Fruit fly (Drosophila melanogaster): ENCODE results near the gene CG4822.

The CG4822 gene

dm6 chr2L:128296-128715, 6.8 kb upstream of the CG4822 start (continued):
- TF ChIP-seq exex (tag; optimal IDR thresholded peaks at IDR 0.05) (peak; percentile 9), CG11695 (GFP tag; IDR thresholded peaks at IDR 0.05) (peak; percentile 45; the same call in 1 of the 3 replicates), nom (GFP tag; optimal IDR thresholded peaks at IDR 0.05) (peak; percentile 70), Hmr (GFP tag; optimal IDR thresholded peaks at IDR 0.05) (peak; percentile 28), ranshi (GFP tag; IDR thresholded peaks at IDR 0.05) (no peak), dmrt99B (tag; optimal IDR thresholded peaks at IDR 0.05) (no peak), CG13296 (GFP tag; optimal IDR thresholded peaks at IDR 0.05) (peak; percentile 19), CG3281 (GFP tag; optimal IDR thresholded peaks at IDR 0.05) (peak; percentile 15), Lpt (GFP tag; optimal IDR thresholded peaks at IDR 0.05) (no peak), CG8290 (GFP tag; optimal IDR thresholded peaks at IDR 0.05) (no peak), CG8290 (tag; optimal IDR thresholded peaks at IDR 0.05) (peak in 1 of 2 experiments; percentile 25), CG11696 (GFP tag; IDR thresholded peaks at IDR 0.05) (0 out of 2 replicates have a peak, but pooled peaks have one; percentile 18), CG13894 (tag; optimal IDR thresholded peaks at IDR 0.05) (peak; percentile 49), lab (GFP tag; optimal IDR thresholded peaks at IDR 0.05) (peak; percentile 51), CG10209 (GFP tag; optimal IDR thresholded peaks at IDR 0.05) (peak; percentile 10), CG2199 (GFP tag; IDR thresholded peaks at IDR 0.05) (0 out of 3 replicates have a peak, but pooled peaks have one; percentile 54), Ravus (GFP tag; IDR thresholded peaks at IDR 0.05) (no peak), CG4360 (GFP tag; IDR thresholded peaks at IDR 0.05) (no peak), CG15696 (tag; optimal IDR thresholded peaks at IDR 0.05) (no peak), otp (GFP tag; IDR thresholded peaks at IDR 0.05) (0 out of 3 replicates have a peak, but pooled peaks have one; percentile 8), Pdp1 (GFP tag; optimal IDR thresholded peaks at IDR 0.05) (peak in 1 of 2 experiments; percentile 15), CG1832 (GFP tag; optimal IDR thresholded peaks at IDR 0.05) (no peak), sens (GFP tag) (peak; percentile 86), fd102C (GFP tag; optimal IDR thresholded peaks at IDR 0.05) (no peak), ci (GFP tag; IDR thresholded peaks at IDR 0.05) (0 out of 3 replicates have a peak, but pooled peaks have one; percentile 22), sob (GFP tag; IDR thresholded peaks at IDR 0.05) (peak; percentile 28; the same call in 1 of the 2 replicates), slou (GFP tag; optimal IDR thresholded peaks at IDR 0.05) (no peak)

- TF ChIP-seq Blimp-1 (GFP tag; optimal IDR thresholded peaks at IDR 0.05) (no peak), CG15514 (GFP tag; optimal IDR thresholded peaks at IDR 0.05) (peak; percentile 21), Adf1 (GFP tag; IDR thresholded peaks at IDR 0.05) (0 out of 2 replicates have a peak, but pooled peaks have one; percentile 5), en (GFP tag; optimal IDR thresholded peaks at IDR 0.05) (no peak), Mes4 (GFP tag; optimal IDR thresholded peaks at IDR 0.05) (no peak), ftz-f1 (GFP tag; optimal IDR thresholded peaks at IDR 0.05) (peak; percentile 34), Hmr (GFP tag; optimal IDR thresholded peaks at IDR 0.05) (peak; percentile 11), CG7987 (GFP tag; optimal IDR thresholded peaks at IDR 0.05) (peak; percentile 10), CTCF (GFP tag; optimal IDR thresholded peaks at IDR 0.05) (peak; percentile 12), Trl (optimal IDR thresholded peaks at IDR 0.05) (no peak), Trl (GFP tag; optimal IDR thresholded peaks at IDR 0.05) (no peak), mirr (GFP tag; optimal IDR thresholded peaks at IDR 0.05) (peak; percentile 90), Med (GFP tag) (peak; percentile 71), sug (tag; optimal IDR thresholded peaks at IDR 0.05) (peak; percentile 71), Pdp1 (GFP tag; optimal IDR thresholded peaks at IDR 0.05) (peak in 1 of 2 experiments; percentile 81), CG13287 (GFP tag; IDR thresholded peaks at IDR 0.05; ENCODE audit: partially characterized antibody) (no peak), D (optimal IDR thresholded peaks at IDR 0.05) (no peak), D (GFP tag; optimal IDR thresholded peaks at IDR 0.05) (no peak), ato (GFP tag; IDR thresholded peaks at IDR 0.05; ENCODE audit: partially characterized antibody) (no peak), hkb (optimal IDR thresholded peaks at IDR 0.05) (no peak), hkb (GFP tag; IDR thresholded peaks at IDR 0.05) (0 out of 2 replicates have a peak, but pooled peaks have one; percentile 7), CG1024 (GFP tag; IDR thresholded peaks at IDR 0.05) (no peak), sd (tag; optimal IDR thresholded peaks at IDR 0.05) (peak; percentile 40), chinmo (GFP tag; IDR thresholded peaks at IDR 0.05; ENCODE audit: partially characterized antibody) (0 out of 4 replicates have a peak, but pooled peaks have one; percentile 48), CG12391 (tag; optimal IDR thresholded peaks at IDR 0.05) (no peak)
Measured at dm6 chr2L:125364-126252, 4.1 kb upstream of the CG4822 start.

All from whole organism, embryonic.